Worm (Caenorhabditis elegans) whole organism, L4 larva: ENCODE results near the gene clhm-1.
A peak's percentile ranks its signal among the peaks of the same experiment; 100 is the strongest.

Source experiments
- R02D3.7 ChIP-seq: fragments of 150-350 bp; sonication (generic microtip); optimal IDR thresholded peaks from 3 replicates; lab custom pipeline; 2014; ENCODE audit warnings: missing biosample characterization, missing genetic modification characterization
- ZK546.5 ChIP-seq, 2 experiments: sonication (generic microtip); optimal IDR thresholded peaks; 2 replicates each; lab custom pipeline; 2017; ENCODE audit warnings: missing biosample characterization in 2 of 2, missing genetic modification characterization in 2 of 2
- ama-1 ChIP-seq: fragments of 150-350 bp; optimal IDR thresholded peaks from 2 replicates; lab custom pipeline; 2014; ENCODE audit warnings: inconsistent platforms, mixed read lengths
- hif-1 ChIP-seq, 2 experiments: sonication (generic microtip); optimal IDR thresholded peaks; 2 replicates each; lab custom pipeline; 2016 to 2017; ENCODE audit warnings: missing compliant biosample characterization in 2 of 2, missing genetic modification characterization in 2 of 2, missing genetic modification reagents in 2 of 2, missing genotype in 2 of 2, mild to moderate bottlenecking in 1 of 2
- lin-39 ChIP-seq: fragments of 150-350 bp; optimal IDR thresholded peaks from 2 replicates; lab custom pipeline; 2014; ENCODE audit warnings: missing biosample characterization, missing genetic modification reagents, missing genetic modification characterization
- mep-1 ChIP-seq: fragments of 150-350 bp; sonication (generic microtip); optimal IDR thresholded peaks from 3 replicates; lab custom pipeline; 2014; ENCODE audit warnings: missing biosample characterization, missing genetic modification characterization
- nhr-25 ChIP-seq: sonication (generic microtip); optimal IDR thresholded peaks from 2 replicates; lab custom pipeline; 2017; ENCODE audit warnings: missing genetic modification characterization, mild to moderate bottlenecking, missing compliant biosample characterization, antibody characterized with exemption, moderate library complexity, borderline replicate concordance; ENCODE audit not compliant: insufficient read depth
- unc-39 ChIP-seq: sonication (generic microtip); optimal IDR thresholded peaks from 2 replicates; lab custom pipeline; 2017; ENCODE audit warnings: missing biosample characterization, missing genetic modification characterization
- unc-62 ChIP-seq, 3 experiments: fragments of 150-350 bp in 1 of 3; sonication (generic microtip); optimal IDR thresholded peaks in 2 of 3; peaks in 1 of 3; 1 replicate in 1 of 3; 2 replicates in 2 of 3; lab custom pipeline; 2014 to 2017; ENCODE audit warnings: missing biosample characterization in 3 of 3, missing genetic modification characterization in 3 of 3, missing genetic modification reagents in 3 of 3, missing genotype in 1 of 3
- zag-1 ChIP-seq: fragments of 150-350 bp; optimal IDR thresholded peaks from 2 replicates; lab custom pipeline; 2014; ENCODE audit warnings: missing biosample characterization, missing genetic modification characterization
- zip-11 ChIP-seq: fragments of 200-800 bp; sonication (Bioruptor generic); IDR thresholded peaks from 2 replicates; pipeline ENCODE4 v1.3.6; 2022; ENCODE audit warnings: missing genetic modification characterization, missing compliant biosample characterization

DNA sequence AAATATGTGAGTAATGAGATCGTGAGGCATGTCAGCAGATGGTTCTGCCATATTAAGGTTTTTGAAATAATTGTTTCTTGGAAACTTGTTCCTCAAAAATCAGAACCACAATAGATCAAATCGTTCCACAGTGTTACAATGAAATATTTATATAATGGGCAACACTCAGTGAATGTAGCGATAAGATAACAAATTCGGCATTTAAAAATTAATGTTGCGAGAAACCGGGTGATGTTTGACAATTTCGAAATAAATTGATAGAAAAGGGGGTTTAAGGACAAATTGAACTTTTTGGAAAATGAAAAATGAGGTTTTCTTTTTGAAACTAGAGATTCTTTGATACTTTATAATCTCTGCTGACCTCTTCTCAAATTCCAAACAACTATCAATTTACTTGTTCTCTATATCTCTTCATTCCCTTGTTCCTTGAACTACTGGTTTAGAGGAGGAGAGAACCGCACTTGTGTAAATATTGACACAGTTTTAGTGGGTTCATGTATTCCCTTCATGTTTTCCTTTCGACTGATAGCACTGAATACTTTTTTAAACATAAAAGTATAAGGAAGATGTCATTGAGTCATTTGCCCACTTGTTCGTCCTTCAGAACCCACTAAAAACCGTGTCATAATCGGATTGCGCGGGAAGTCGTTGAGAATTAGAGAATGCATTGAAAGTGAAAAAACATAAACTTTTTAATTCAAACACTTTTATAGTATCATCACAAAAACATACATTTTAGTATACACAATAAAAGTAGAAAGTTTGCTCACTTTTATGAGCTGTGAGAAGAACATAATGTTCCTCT lies 33.8 kb downstream of the clhm-1 start:
- no peak for TF ChIP-seq ama-1
- no peak for TF ChIP-seq mep-1
- TF ChIP-seq R02D3.7 (tag; lab: Kevin White, UChicago) = no peak
- TF ChIP-seq zip-11 (GFP tag; lab: Robert Waterston, UW) = no peak
- no peak for TF ChIP-seq nhr-25 (tag; lab: Kevin White, UChicago)
- no peak for TF ChIP-seq ZK546.5 (tag; optimal IDR thresholded peaks at IDR 0.05; lab: Kevin White, UChicago)
- TF ChIP-seq unc-39 = no peak
- TF ChIP-seq zag-1 (tag; lab: Kevin White, UChicago) = no peak
- peak in 1 of 2 experiments; percentile 60 for TF ChIP-seq unc-62 (GFP tag; optimal IDR thresholded peaks at IDR 0.05 in 1 of 2; lab: Kevin White, UChicago)
- TF ChIP-seq unc-62 (tag; optimal IDR thresholded peaks at IDR 0.05; lab: Kevin White, UChicago) = no peak
- TF ChIP-seq hif-1 (tag; optimal IDR thresholded peaks at IDR 0.05; lab: Kevin White, UChicago) = no peak
- TF ChIP-seq lin-39 (tag; lab: Kevin White, UChicago) = no peak
